Worm (Caenorhabditis elegans): Measurements from ENCODE around the gene F27E5.9.

DNA sequence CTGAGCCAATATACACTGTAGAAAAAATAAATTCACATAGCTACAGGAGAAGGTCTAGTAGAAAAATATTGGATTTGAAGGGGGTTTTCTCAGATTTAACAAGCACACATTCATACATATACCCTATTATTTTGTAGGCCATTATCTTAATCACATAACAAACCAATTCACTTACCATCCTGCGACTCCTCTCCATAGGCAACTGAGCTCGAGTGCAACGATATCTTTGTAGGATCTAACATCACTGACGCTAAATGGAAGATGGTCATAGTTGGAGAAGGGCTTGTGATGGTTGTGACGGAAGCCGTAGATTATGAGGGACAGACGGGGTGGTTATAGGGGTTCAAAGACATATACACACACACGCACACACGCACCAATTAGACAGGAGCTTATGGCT lies 29.4 kb downstream of the F27E5.9 start:
- TF ChIP-seq sem-2 (GFP tag; optimal IDR thresholded peaks at IDR 0.05) (no peak), tbx-8 (GFP tag; optimal IDR thresholded peaks at IDR 0.05) (no peak), ces-1 (GFP tag; optimal IDR thresholded peaks at IDR 0.05) (no peak), lin-32 (GFP tag; optimal IDR thresholded peaks at IDR 0.05) (no peak), unc-62 (GFP tag; optimal IDR thresholded peaks at IDR 0.05) (no peak), cnd-1 (tag; optimal IDR thresholded peaks at IDR 0.05) (no peak), mab-5 (tag; optimal IDR thresholded peaks at IDR 0.05) (no peak), unc-39 (tag; optimal IDR thresholded peaks at IDR 0.05) (no peak), sptf-1 (tag; optimal IDR thresholded peaks at IDR 0.05) (no peak), lin-13 (tag; optimal IDR thresholded peaks at IDR 0.05) (no peak), unc-120 (tag; optimal IDR thresholded peaks at IDR 0.05; ENCODE audit: poor library complexity, severe bottlenecking) (no peak)
